Worm (Caenorhabditis elegans) whole organism, L4/young adult: ENCODE measurements around the gene dpyd-1.

Source experiments
- W03F9.2 ChIP-seq: fragments of 150-350 bp; optimal IDR thresholded peaks from 2 replicates; lab custom pipeline; 2014; ENCODE audit warnings: missing biosample characterization, missing genetic modification characterization
- him-1 ChIP-seq: sonication (generic microtip); optimal IDR thresholded peaks from 2 replicates; lab custom pipeline; 2016; ENCODE audit warnings: missing genotype, missing genetic modification reagents, missing genetic modification characterization, missing compliant biosample characterization

DNA sequence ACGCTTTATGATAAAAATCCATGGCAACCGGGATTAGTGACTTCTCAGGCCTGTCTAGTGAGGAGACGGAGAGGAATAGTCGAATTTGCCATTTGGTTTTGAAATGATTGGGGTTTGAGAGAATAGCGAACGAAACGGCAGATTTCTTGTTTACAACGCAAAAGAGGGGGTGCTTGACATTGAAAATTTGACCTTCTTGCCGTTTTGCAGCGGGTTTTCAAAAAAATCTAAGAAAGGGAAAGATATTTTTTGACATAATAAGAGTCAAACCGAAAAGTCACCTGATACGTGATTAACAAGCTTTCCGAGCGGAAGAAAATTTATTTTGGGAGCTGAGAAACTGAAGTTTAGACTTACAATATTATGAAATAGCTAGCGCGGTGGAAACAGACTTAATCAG lies 50.2 kb downstream of the dpyd-1 start:
- TF ChIP-seq W03F9.2 (tag; lab: Kevin White, UChicago) (no peak), him-1 (no peak)
